Worm (Caenorhabditis elegans): ENCODE results near the gene C54C6.4.

DNA sequence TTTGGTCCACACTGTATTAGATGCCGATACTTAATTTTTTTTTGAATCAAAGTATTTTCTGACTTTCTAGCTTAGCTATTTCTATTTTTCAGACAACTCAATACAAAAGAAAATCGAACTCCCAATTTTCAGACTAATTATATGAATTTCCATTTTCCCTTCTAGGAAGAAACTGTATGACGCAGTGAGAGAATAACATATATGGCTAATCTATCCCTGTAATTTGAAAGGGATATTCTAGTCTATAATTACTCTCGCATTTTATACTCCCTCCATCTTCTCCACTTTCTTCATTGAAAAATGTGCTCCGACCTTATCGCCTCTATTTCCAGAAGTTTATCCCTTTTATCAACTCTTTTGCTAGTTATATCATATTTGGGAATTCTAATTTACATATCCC, at the start of gene C54C6.4:
- TF ChIP-seq zag-1 (tag; optimal IDR thresholded peaks at IDR 0.05) (no peak), ama-1 (optimal IDR thresholded peaks at IDR 0.05) (no peak), snpc-4 (tag; optimal IDR thresholded peaks at IDR 0.05) (no peak), fkh-10 (GFP tag; optimal IDR thresholded peaks at IDR 0.05) (no peak), lsy-12 (tag; optimal IDR thresholded peaks at IDR 0.05) (no peak), nhr-76 (tag; optimal IDR thresholded peaks at IDR 0.05) (no peak), ZK546.5 (tag; optimal IDR thresholded peaks at IDR 0.05) (no peak)

Measured in whole organism, L3 larva.